Worm (Caenorhabditis elegans) whole organism, young adult: ENCODE data around the gene sqv-4.

Source experiments
- B0035.1 ChIP-seq: sonication (generic microtip); optimal IDR thresholded peaks from 2 replicates; lab custom pipeline; 2016; ENCODE audit warnings: missing genetic modification characterization, mild to moderate bottlenecking, missing compliant biosample characterization, missing genotype, missing genetic modification reagents
- C17E4.6 ChIP-seq: fragments of 200-800 bp; sonication (Bioruptor generic); IDR thresholded peaks from 2 replicates; pipeline ENCODE4 v1.3.6; 2022; ENCODE audit warnings: missing genetic modification reagents, missing genetic modification characterization, missing compliant biosample characterization
- D2030.7 ChIP-seq: fragments of 200-800 bp; sonication (Bioruptor generic); IDR thresholded peaks from 2 replicates; pipeline ENCODE4 v1.3.6; 2022; ENCODE audit warnings: missing genetic modification reagents, missing genetic modification characterization, missing compliant biosample characterization
- F55B11.4 ChIP-seq: sonication (generic microtip); optimal IDR thresholded peaks from 2 replicates; lab custom pipeline; 2016; ENCODE audit warnings: missing compliant biosample characterization, missing genetic modification characterization, borderline replicate concordance; ENCODE audit not compliant: insufficient read depth
- K12H6.12 ChIP-seq: fragments of 200-800 bp; sonication (Bioruptor generic); optimal IDR thresholded peaks from 2 replicates; lab custom pipeline; 2018; ENCODE audit warnings: mild to moderate bottlenecking, missing genetic modification characterization, missing compliant biosample characterization
- Y53G8AR.9 ChIP-seq: fragments of 200-800 bp; sonication (Bioruptor generic); conservative IDR thresholded peaks from 2 replicates; pipeline ENCODE4 v1.3.6; 2022; ENCODE audit warnings: missing genetic modification reagents, missing genetic modification characterization, missing compliant biosample characterization
- Y56A3A.18 ChIP-seq: fragments of 200-800 bp; sonication (Bioruptor generic); IDR thresholded peaks from 2 replicates; pipeline ENCODE4 v1.3.6; 2022; ENCODE audit warnings: missing genetic modification reagents, missing genetic modification characterization, missing compliant biosample characterization
- akir-1 ChIP-seq: fragments of 200-800 bp; sonication (Bioruptor generic); optimal IDR thresholded peaks from 2 replicates; lab custom pipeline; 2018; ENCODE audit warnings: mild to moderate bottlenecking, missing genetic modification characterization, moderate library complexity, missing compliant biosample characterization
- ama-1 ChIP-seq, 3 experiments: fragments of 150-350 bp in 1 of 3; sonication (generic microtip) in 2 of 3; optimal IDR thresholded peaks; 2 replicates each; lab custom pipeline; 2014 to 2018; ENCODE audit warnings: missing biosample characterization in 2 of 3, missing genetic modification characterization in 2 of 3, missing genetic modification reagents in 2 of 3
- aptf-2 ChIP-seq: fragments of 200-800 bp; sonication (Bioruptor generic); conservative IDR thresholded peaks from 2 replicates; pipeline ENCODE4 v1.3.6; 2022; ENCODE audit warnings: missing genetic modification reagents, missing genetic modification characterization, missing compliant biosample characterization
- aptf-3 ChIP-seq: fragments of 200-800 bp; sonication (Bioruptor generic); IDR thresholded peaks from 2 replicates; pipeline ENCODE4 v1.3.6; 2022; ENCODE audit warnings: missing genetic modification characterization, missing compliant biosample characterization
- athp-1 ChIP-seq: sonication (generic microtip); optimal IDR thresholded peaks from 2 replicates; lab custom pipeline; 2017; ENCODE audit warnings: mild to moderate bottlenecking, missing genetic modification characterization, missing compliant biosample characterization
- attf-5 ChIP-seq: fragments of 200-800 bp; sonication (Bioruptor generic); optimal IDR thresholded peaks from 2 replicates; lab custom pipeline; 2018; ENCODE audit warnings: mild to moderate bottlenecking, missing genetic modification characterization, missing compliant biosample characterization
- bed-1 ChIP-seq: fragments of 200-800 bp; sonication (Bioruptor generic); IDR thresholded peaks from 2 replicates; pipeline ENCODE4 v1.3.6; 2022; ENCODE audit warnings: missing genetic modification reagents, missing genetic modification characterization, missing compliant biosample characterization
- bed-2 ChIP-seq: fragments of 200-800 bp; sonication (Bioruptor generic); IDR thresholded peaks from 2 replicates; pipeline ENCODE4 v1.3.6; 2022; ENCODE audit warnings: missing genetic modification reagents, missing genetic modification characterization, missing compliant biosample characterization
- ceh-91 ChIP-seq: fragments of 200-800 bp; sonication (Bioruptor generic); IDR thresholded peaks from 2 replicates; pipeline ENCODE4 v1.3.6; 2022; ENCODE audit warnings: missing genetic modification reagents, missing genetic modification characterization, missing compliant biosample characterization
- dpff-1 ChIP-seq: sonication (generic microtip); optimal IDR thresholded peaks from 2 replicates; lab custom pipeline; 2017; ENCODE audit warnings: mild to moderate bottlenecking, missing genetic modification characterization, missing compliant biosample characterization
- efl-1 ChIP-seq: fragments of 150-350 bp; optimal IDR thresholded peaks from 2 replicates; lab custom pipeline; 2014; ENCODE audit warnings: missing biosample characterization, missing genetic modification reagents, missing genetic modification characterization
- fkh-3 ChIP-seq: sonication (generic microtip); optimal IDR thresholded peaks from 2 replicates; lab custom pipeline; 2016; ENCODE audit warnings: mild to moderate bottlenecking, missing genetic modification characterization, missing compliant biosample characterization
- him-1 ChIP-seq: sonication (generic microtip); optimal IDR thresholded peaks from 2 replicates; lab custom pipeline; 2016; ENCODE audit warnings: missing genotype, missing genetic modification reagents, missing genetic modification characterization, missing compliant biosample characterization
- hlh-26 ChIP-seq: fragments of 200-800 bp; sonication (Bioruptor generic); conservative IDR thresholded peaks from 2 replicates; pipeline ENCODE4 v1.3.6; 2022; ENCODE audit warnings: missing genetic modification reagents, missing genetic modification characterization, missing compliant biosample characterization
- hmg-20 ChIP-seq: fragments of 200-800 bp; sonication (Bioruptor generic); IDR thresholded peaks from 2 replicates; pipeline ENCODE4 v1.3.6; 2022; ENCODE audit warnings: missing genetic modification reagents, missing genetic modification characterization, missing compliant biosample characterization
- lin-54 ChIP-seq: fragments of 200-800 bp; sonication (Bioruptor generic); optimal IDR thresholded peaks from 2 replicates; lab custom pipeline; 2018; ENCODE audit warnings: mild to moderate bottlenecking, missing genetic modification characterization, missing compliant biosample characterization
- lsl-1 ChIP-seq: fragments of 200-800 bp; sonication (Bioruptor generic); optimal IDR thresholded peaks from 2 replicates; lab custom pipeline; 2018; ENCODE audit warnings: mild to moderate bottlenecking, missing genetic modification characterization, moderate library complexity, missing compliant biosample characterization
- madf-6 ChIP-seq: fragments of 200-800 bp; sonication (Bioruptor generic); IDR thresholded peaks from 2 replicates; pipeline ENCODE4 v1.3.6; 2022; ENCODE audit warnings: missing genetic modification reagents, missing genetic modification characterization, missing compliant biosample characterization
- madf-8 ChIP-seq: fragments of 200-800 bp; sonication (Bioruptor generic); conservative IDR thresholded peaks from 2 replicates; pipeline ENCODE4 v1.3.6; 2022; ENCODE audit warnings: missing genetic modification reagents, missing genetic modification characterization, missing compliant biosample characterization
- mxl-1 ChIP-seq: sonication (generic microtip); optimal IDR thresholded peaks from 2 replicates; lab custom pipeline; 2016; ENCODE audit warnings: missing genetic modification characterization, missing compliant biosample characterization
- nfya-1 ChIP-seq: sonication (generic microtip); optimal IDR thresholded peaks from 2 replicates; lab custom pipeline; 2017; ENCODE audit warnings: antibody characterized with exemption, missing compliant biosample characterization, missing genetic modification characterization, borderline replicate concordance; ENCODE audit not compliant: insufficient read depth
- nfyb-1 ChIP-seq: fragments of 200-800 bp; sonication (Bioruptor generic); IDR thresholded peaks from 2 replicates; pipeline ENCODE4 v1.3.6; 2022; ENCODE audit warnings: missing genetic modification reagents, missing genetic modification characterization, missing compliant biosample characterization
- nhr-120 ChIP-seq: fragments of 200-800 bp; sonication (Bioruptor generic); IDR thresholded peaks from 2 replicates; pipeline ENCODE4 v1.3.6; 2022; ENCODE audit warnings: missing genetic modification characterization, missing compliant biosample characterization
- nhr-90 ChIP-seq: sonication (generic microtip); optimal IDR thresholded peaks from 2 replicates; lab custom pipeline; 2016; ENCODE audit warnings: missing genotype, mild to moderate bottlenecking, missing genetic modification characterization, missing compliant biosample characterization
- rec-8 ChIP-seq, 2 experiments: sonication (generic microtip); optimal IDR thresholded peaks; 2 replicates each; lab custom pipeline; 2016; ENCODE audit warnings: mild to moderate bottlenecking in 2 of 2, missing genetic modification characterization in 2 of 2, missing genetic modification reagents in 2 of 2, missing genotype in 2 of 2, missing biosample characterization in 1 of 2, missing compliant biosample characterization in 1 of 2, moderate library complexity in 1 of 2
- sdz-38 ChIP-seq: sonication (generic microtip); optimal IDR thresholded peaks from 2 replicates; lab custom pipeline; 2016; ENCODE audit warnings: missing genotype, missing genetic modification characterization, missing compliant biosample characterization
- sea-2 ChIP-seq: fragments of 200-800 bp; sonication (Bioruptor generic); IDR thresholded peaks from 2 replicates; pipeline ENCODE4 v1.3.6; 2022; ENCODE audit warnings: missing genetic modification characterization, missing compliant biosample characterization
- snpc-1.3 ChIP-seq: sonication (generic microtip); optimal IDR thresholded peaks from 2 replicates; lab custom pipeline; 2017; ENCODE audit warnings: missing genetic modification characterization, mild to moderate bottlenecking, missing compliant biosample characterization, antibody characterized with exemption, moderate library complexity, missing genotype, missing genetic modification reagents; ENCODE audit not compliant: insufficient read depth
- snpc-3.4 ChIP-seq: sonication (generic microtip); optimal IDR thresholded peaks from 2 replicates; lab custom pipeline; 2017; ENCODE audit warnings: missing genetic modification characterization, mild to moderate bottlenecking, missing compliant biosample characterization, antibody characterized with exemption, moderate library complexity, missing genotype, missing genetic modification reagents
- somi-1 ChIP-seq: fragments of 200-800 bp; sonication (Bioruptor generic); optimal IDR thresholded peaks from 2 replicates; lab custom pipeline; 2018; ENCODE audit warnings: mild to moderate bottlenecking, missing genetic modification characterization, missing compliant biosample characterization
- sptf-2 ChIP-seq: fragments of 200-800 bp; sonication (Bioruptor generic); optimal IDR thresholded peaks from 2 replicates; lab custom pipeline; 2018; ENCODE audit warnings: mild to moderate bottlenecking, missing genetic modification characterization, missing compliant biosample characterization
- unc-130 ChIP-seq: sonication (generic microtip); optimal IDR thresholded peaks from 2 replicates; lab custom pipeline; 2016; ENCODE audit warnings: missing genetic modification reagents, missing genetic modification characterization, missing compliant biosample characterization
- xnd-1 ChIP-seq: sonication (generic microtip); optimal IDR thresholded peaks from 2 replicates; lab custom pipeline; 2016; ENCODE audit warnings: missing genotype, missing genetic modification reagents, missing genetic modification characterization, missing compliant biosample characterization
- zim-3 ChIP-seq: sonication (generic microtip); optimal IDR thresholded peaks from 2 replicates; lab custom pipeline; 2017; ENCODE audit warnings: mild to moderate bottlenecking, missing genetic modification characterization, moderate library complexity, missing compliant biosample characterization
- ztf-26 ChIP-seq: sonication (generic microtip); optimal IDR thresholded peaks from 2 replicates; lab custom pipeline; 2017; ENCODE audit warnings: missing genetic modification characterization, missing compliant biosample characterization
- ztf-28 ChIP-seq: fragments of 200-800 bp; sonication (Bioruptor generic); IDR thresholded peaks from 2 replicates; pipeline ENCODE4 v1.3.6; 2022; ENCODE audit warnings: missing genetic modification reagents, missing genetic modification characterization, missing compliant biosample characterization
- ztf-3 ChIP-seq: fragments of 200-800 bp; sonication (Bioruptor generic); optimal IDR thresholded peaks from 2 replicates; lab custom pipeline; 2018; ENCODE audit warnings: mild to moderate bottlenecking, missing genetic modification characterization, missing compliant biosample characterization
- ztf-6 ChIP-seq: fragments of 200-800 bp; sonication (Bioruptor generic); IDR thresholded peaks from 2 replicates; pipeline ENCODE4 v1.3.6; 2022; ENCODE audit warnings: missing genetic modification reagents, missing genetic modification characterization, missing compliant biosample characterization

The sqv-4 gene

ce11 chrV:10661417-10661945, at the start of gene sqv-4:
sqv-4 (minus strand) TSS chrV:10661467.
- no peak for TF ChIP-seq fkh-3 (tag; lab: Kevin White, UChicago)
- no peak for TF ChIP-seq nhr-90 (tag; lab: Kevin White, UChicago)
- TF ChIP-seq D2030.7 (GFP tag; lab: Robert Waterston, UW): no peak
- no peak for TF ChIP-seq nhr-120
- TF ChIP-seq snpc-1.3: no peak
- peak; percentile 51 for TF ChIP-seq efl-1 (GFP tag; lab: Kevin White, UChicago)
- no peak for TF ChIP-seq sptf-2
- no peak for TF ChIP-seq B0035.1
- no peak for TF ChIP-seq ama-1 (optimal IDR thresholded peaks at IDR 0.05; lab: Kevin White, UChicago)
- no peak for TF ChIP-seq ama-1 (GFP tag; optimal IDR thresholded peaks at IDR 0.05; lab: Kevin White, UChicago)
- no peak for TF ChIP-seq aptf-3 (GFP tag; lab: Robert Waterston, UW)
- TF ChIP-seq Y56A3A.18 (GFP tag; lab: Robert Waterston, UW): no peak
- TF ChIP-seq bed-1 (GFP tag; lab: Robert Waterston, UW): no peak
- no peak for TF ChIP-seq ztf-6 (GFP tag; lab: Robert Waterston, UW)
- TF ChIP-seq dpff-1 (tag; lab: Kevin White, UChicago): no peak
- no peak for TF ChIP-seq akir-1 (GFP tag; lab: Kevin White, UChicago)
- no peak for TF ChIP-seq hmg-20
- peak; percentile 47; the same call in 1 of the 2 replicates for TF ChIP-seq ceh-91 (GFP tag; lab: Robert Waterston, UW)
- no peak for TF ChIP-seq unc-130 (GFP tag; lab: Kevin White, UChicago)
- TF ChIP-seq xnd-1 (tag; lab: Kevin White, UChicago): peak; percentile 66
- TF ChIP-seq F55B11.4: no peak
- TF ChIP-seq C17E4.6 (GFP tag; lab: Robert Waterston, UW): no peak
- no peak for TF ChIP-seq ztf-3 (GFP tag; lab: Kevin White, UChicago)
- no peak for TF ChIP-seq hlh-26 (GFP tag; lab: Robert Waterston, UW)
- no peak for TF ChIP-seq bed-2 (GFP tag; lab: Robert Waterston, UW)
- no peak for TF ChIP-seq Y53G8AR.9 (GFP tag; lab: Robert Waterston, UW)
- no peak for TF ChIP-seq nfya-1 (tag; lab: Kevin White, UChicago)
- peak; percentile 77 for TF ChIP-seq lin-54 (GFP tag; lab: Kevin White, UChicago)
- no peak for TF ChIP-seq sdz-38 (tag; lab: Kevin White, UChicago)
- no peak for TF ChIP-seq mxl-1 (tag; lab: Kevin White, UChicago)
- no peak for TF ChIP-seq rec-8 (tag; optimal IDR thresholded peaks at IDR 0.05; lab: Kevin White, UChicago)
- TF ChIP-seq him-1: no peak
- TF ChIP-seq zim-3 (tag; lab: Kevin White, UChicago): no peak
- TF ChIP-seq snpc-3.4 (tag; lab: Kevin White, UChicago): no peak
- no peak for TF ChIP-seq K12H6.12 (tag; lab: Kevin White, UChicago)
- TF ChIP-seq sea-2 (GFP tag; lab: Robert Waterston, UW): no peak
- TF ChIP-seq nfyb-1: 0 out of 2 replicates have a peak, but pooled peaks have one; percentile 29
- no peak for TF ChIP-seq athp-1
- TF ChIP-seq madf-6 (GFP tag; lab: Robert Waterston, UW): peak; percentile 76
- peak; percentile 55 for TF ChIP-seq madf-8
- peak; percentile 64 for TF ChIP-seq attf-5
- TF ChIP-seq lsl-1 (GFP tag; lab: Kevin White, UChicago): peak; percentile 51
- no peak for TF ChIP-seq somi-1 (GFP tag; lab: Kevin White, UChicago)
- no peak for TF ChIP-seq ztf-26 (tag; lab: Kevin White, UChicago)
- TF ChIP-seq ztf-28 (GFP tag; lab: Robert Waterston, UW): no peak
- TF ChIP-seq aptf-2 (GFP tag; lab: Robert Waterston, UW): no peak
